Comparison of ENCODE assay signal across 6 fruit fly cellular contexts in genomic region chrX:15333066-15333874, dm6.
TF ChIP-seq lines count a peak whose summit lies in the region.

Gene CG9114 (minus strand): TSS chrX:15333154.
Gene HDAC6 (plus strand): TSS chrX:15333310.

- TF ChIP-seq CTCF in whole organism, embryonic (GFP tag; optimal IDR thresholded peaks at IDR 0.05; lab: Kevin White, UChicago): no peak

TF ChIP-seq in whole organism, 6 proteins besides CTCF, POLR2A, EP300 and RAD21:
- TF ChIP-seq psq (optimal IDR thresholded peaks at IDR 0.05; lab: Kevin White, UChicago) (no peak), Dll (optimal IDR thresholded peaks at IDR 0.05; lab: Kevin White, UChicago) (peak; percentile 84), EcR (GFP tag; optimal IDR thresholded peaks at IDR 0.05; lab: Kevin White, UChicago) (no peak), CG8478 (optimal IDR thresholded peaks at IDR 0.05; lab: Kevin White, UChicago) (peak; percentile 1)

TF ChIP-seq in whole organism, adult, 20 proteins besides CTCF, POLR2A, EP300 and RAD21:
- TF ChIP-seq CG7101 (tag; optimal IDR thresholded peaks at IDR 0.05; lab: Kevin White, UChicago) (peak; percentile 14), CG33017 (tag; optimal IDR thresholded peaks at IDR 0.05; lab: Kevin White, UChicago) (no peak), CG1620 (GFP tag; optimal IDR thresholded peaks at IDR 0.05; lab: Kevin White, UChicago) (no peak), tj (GFP tag; optimal IDR thresholded peaks at IDR 0.05; lab: Kevin White, UChicago) (peak; percentile 37), pad (GFP tag; optimal IDR thresholded peaks at IDR 0.05; lab: Kevin White, UChicago) (peak; percentile 97), cic (GFP tag; optimal IDR thresholded peaks at IDR 0.05; lab: Kevin White, UChicago) (peak; percentile 78), ovo (GFP tag; optimal IDR thresholded peaks at IDR 0.05; lab: Kevin White, UChicago) (peak; percentile 76), cnc (optimal IDR thresholded peaks at IDR 0.05; lab: Kevin White, UChicago) (no peak), CG12768 (GFP tag; optimal IDR thresholded peaks at IDR 0.05; lab: Kevin White, UChicago) (peak; percentile 47), CG11617 (GFP tag; optimal IDR thresholded peaks at IDR 0.05; lab: Kevin White, UChicago) (peak; percentile 3), Clk (GFP tag; optimal IDR thresholded peaks at IDR 0.05; lab: Kevin White, UChicago) (no peak), Hr96 (GFP tag; optimal IDR thresholded peaks at IDR 0.05; lab: Kevin White, UChicago) (no peak), CG14711 (tag; optimal IDR thresholded peaks at IDR 0.05; lab: Kevin White, UChicago) (peak; percentile 20), Mnt (GFP tag; optimal IDR thresholded peaks at IDR 0.05; lab: Kevin White, UChicago) (peak; percentile 70), CG7045 (GFP tag; optimal IDR thresholded peaks at IDR 0.05; lab: Kevin White, UChicago) (peak; percentile 1)

TF ChIP-seq in whole organism, embryonic, 481 proteins besides CTCF, POLR2A, EP300 and RAD21 (continues in another document):
- TF ChIP-seq stwl (tag; optimal IDR thresholded peaks at IDR 0.05; lab: Kevin White, UChicago) (peak; percentile 38), wor (GFP tag; IDR thresholded peaks at IDR 0.05; lab: Robert Waterston, UW) (no peak), nom (GFP tag; optimal IDR thresholded peaks at IDR 0.05; lab: Kevin White, UChicago) (peak; percentile 29), Doc2 (GFP tag; IDR thresholded peaks at IDR 0.05; lab: Robert Waterston, UW) (no peak), toy (GFP tag; IDR thresholded peaks at IDR 0.05; lab: Robert Waterston, UW) (no peak), CG2116 (GFP tag; optimal IDR thresholded peaks at IDR 0.05; lab: Kevin White, UChicago) (peak; percentile 77), vvl (GFP tag; IDR thresholded peaks at IDR 0.05; lab: Robert Waterston, UW) (0 out of 2 replicates have a peak, but pooled peaks have one; percentile 12), CG18764 (GFP tag; optimal IDR thresholded peaks at IDR 0.05; lab: Kevin White, UChicago) (no peak), CG7839 (tag; optimal IDR thresholded peaks at IDR 0.05; lab: Kevin White, UChicago) (no peak), CG17186 (GFP tag; optimal IDR thresholded peaks at IDR 0.05; lab: Kevin White, UChicago) (peak; percentile 11), sr (GFP tag; IDR thresholded peaks at IDR 0.05; lab: Robert Waterston, UW) (peak; percentile 81), pfk (GFP tag; optimal IDR thresholded peaks at IDR 0.05; lab: Kevin White, UChicago) (no peak), ci (GFP tag; IDR thresholded peaks at IDR 0.05; lab: Robert Waterston, UW) (peak; percentile 64), D19A (tag; optimal IDR thresholded peaks at IDR 0.05; lab: Kevin White, UChicago) (no peak), chn (GFP tag; optimal IDR thresholded peaks at IDR 0.05; lab: Kevin White, UChicago) (peak; percentile 38), CG6254 (GFP tag; optimal IDR thresholded peaks at IDR 0.05; lab: Kevin White, UChicago) (no peak), otp (GFP tag; IDR thresholded peaks at IDR 0.05; lab: Robert Waterston, UW) (0 out of 3 replicates have a peak, but pooled peaks have one; percentile 27), klu (GFP tag; IDR thresholded peaks at IDR 0.05; lab: Robert Waterston, UW) (no peak)

TF ChIP-seq in whole organism, prepupa, 60 proteins besides CTCF, POLR2A, EP300 and RAD21 (continues in another document):
- peak; percentile 31 for TF ChIP-seq Lpt (GFP tag; optimal IDR thresholded peaks at IDR 0.05; lab: Kevin White, UChicago)
- peak; percentile 38; the same call in 1 of the 3 replicates for TF ChIP-seq eg (GFP tag; IDR thresholded peaks at IDR 0.05; lab: Robert Waterston, UW)
- no peak for TF ChIP-seq fd85E (GFP tag; optimal IDR thresholded peaks at IDR 0.05; lab: Kevin White, UChicago)
- TF ChIP-seq Sox102F (GFP tag; optimal IDR thresholded peaks at IDR 0.05; lab: Kevin White, UChicago): no peak
- TF ChIP-seq CG15336 (GFP tag; IDR thresholded peaks at IDR 0.05; lab: Robert Waterston, UW): no peak
- TF ChIP-seq net (GFP tag; optimal IDR thresholded peaks at IDR 0.05; lab: Kevin White, UChicago): peak; percentile 19
- no peak for TF ChIP-seq dac (GFP tag; optimal IDR thresholded peaks at IDR 0.05; lab: Kevin White, UChicago)
- TF ChIP-seq dsx (GFP tag; optimal IDR thresholded peaks at IDR 0.05; lab: Kevin White, UChicago; ENCODE audit: poor library complexity, severe bottlenecking): peak; percentile 51
- TF ChIP-seq svp (GFP tag; lab: Kevin White, UChicago): peak; percentile 84
- peak; percentile 10 for TF ChIP-seq lz (GFP tag; optimal IDR thresholded peaks at IDR 0.05; lab: Kevin White, UChicago)
- TF ChIP-seq topi (GFP tag; optimal IDR thresholded peaks at IDR 0.05; lab: Kevin White, UChicago): peak; percentile 12
- peak; percentile 3 to 9 for TF ChIP-seq ss (GFP tag; optimal IDR thresholded peaks at IDR 0.05; lab: Kevin White, UChicago)
- 0 out of 2 replicates have a peak, but pooled peaks have one; percentile 13 for TF ChIP-seq Gug (GFP tag; IDR thresholded peaks at IDR 0.05; lab: Robert Waterston, UW)
- TF ChIP-seq Sox14 (GFP tag; optimal IDR thresholded peaks at IDR 0.05; lab: Kevin White, UChicago): peak; percentile 35
- peak; percentile 27 for TF ChIP-seq CG3919 (GFP tag; optimal IDR thresholded peaks at IDR 0.05; lab: Kevin White, UChicago)
- no peak for TF ChIP-seq CG10669 (GFP tag; optimal IDR thresholded peaks at IDR 0.05; lab: Kevin White, UChicago)
- peak; percentile 15 for TF ChIP-seq esn (GFP tag; optimal IDR thresholded peaks at IDR 0.05; lab: Kevin White, UChicago)
- TF ChIP-seq Eip78C (GFP tag; lab: Kevin White, UChicago): peak; percentile 59
- peak; percentile 12 for TF ChIP-seq CG6792 (GFP tag; optimal IDR thresholded peaks at IDR 0.05; lab: Kevin White, UChicago)

TF ChIP-seq in whole organism, pupa, 21 proteins besides CTCF, POLR2A, EP300 and RAD21:
- TF ChIP-seq CG15710 (tag; optimal IDR thresholded peaks at IDR 0.05; lab: Kevin White, UChicago): peak; percentile 2
- no peak for TF ChIP-seq CG14655 (GFP tag; optimal IDR thresholded peaks at IDR 0.05; lab: Kevin White, UChicago)
- TF ChIP-seq Pif1A (GFP tag; optimal IDR thresholded peaks at IDR 0.05; lab: Kevin White, UChicago): no peak
- peak; percentile 32 for TF ChIP-seq CG13204 (GFP tag; optimal IDR thresholded peaks at IDR 0.05; lab: Kevin White, UChicago)
- TF ChIP-seq Snoo (tag; optimal IDR thresholded peaks at IDR 0.05; lab: Kevin White, UChicago): no peak
- no peak for TF ChIP-seq CG8159 (tag; optimal IDR thresholded peaks at IDR 0.05; lab: Kevin White, UChicago)
- TF ChIP-seq CG4496 (GFP tag; IDR thresholded peaks at IDR 0.05; lab: Robert Waterston, UW): peak; percentile 53; the same call in 2 of the 3 replicates
- TF ChIP-seq fd96Ca (GFP tag; IDR thresholded peaks at IDR 0.05; lab: Robert Waterston, UW): peak; percentile 48; the same call in 2 of the 3 replicates
- no peak for TF ChIP-seq CG10348 (GFP tag; IDR thresholded peaks at IDR 0.05; lab: Robert Waterston, UW)
- peak; percentile 32; the same call in 1 of the 2 replicates for TF ChIP-seq Ets98B (GFP tag; IDR thresholded peaks at IDR 0.05; lab: Robert Waterston, UW)
- TF ChIP-seq Pif1B (GFP tag; optimal IDR thresholded peaks at IDR 0.05; lab: Kevin White, UChicago): no peak
- peak; percentile 21 for TF ChIP-seq EcR (GFP tag; optimal IDR thresholded peaks at IDR 0.05; lab: Kevin White, UChicago)
- TF ChIP-seq CG9948 (tag; optimal IDR thresholded peaks at IDR 0.05; lab: Kevin White, UChicago): no peak
- TF ChIP-seq CG12605 (GFP tag; IDR thresholded peaks at IDR 0.05; lab: Robert Waterston, UW): peak; percentile 55
- TF ChIP-seq CG32121 (GFP tag; IDR thresholded peaks at IDR 0.05; lab: Robert Waterston, UW): peak; percentile 55

TF ChIP-seq in whole organism, wandering third instar larva, 38 proteins besides CTCF, POLR2A, EP300 and RAD21 (continues in another document):
- TF ChIP-seq Hr83 (GFP tag; optimal IDR thresholded peaks at IDR 0.05; lab: Kevin White, UChicago; ENCODE audit: poor library complexity, severe bottlenecking) (no peak), CrebA (GFP tag; optimal IDR thresholded peaks at IDR 0.05; lab: Kevin White, UChicago; ENCODE audit: borderline replicate concordance) (no peak), CG9705 (GFP tag; optimal IDR thresholded peaks at IDR 0.05; lab: Kevin White, UChicago) (no peak), Hr78 (GFP tag; optimal IDR thresholded peaks at IDR 0.05; lab: Kevin White, UChicago) (no peak), Sp1 (GFP tag; optimal IDR thresholded peaks at IDR 0.05; lab: Kevin White, UChicago) (peak; percentile 13), Abd-B (GFP tag; optimal IDR thresholded peaks at IDR 0.05; lab: Kevin White, UChicago) (no peak), Dfd (GFP tag; optimal IDR thresholded peaks at IDR 0.05; lab: Kevin White, UChicago) (no peak), HLH106 (tag; optimal IDR thresholded peaks at IDR 0.05; lab: Kevin White, UChicago) (peak; percentile 25), lola (GFP tag; optimal IDR thresholded peaks at IDR 0.05; lab: Kevin White, UChicago) (no peak), sv (GFP tag; optimal IDR thresholded peaks at IDR 0.05; lab: Kevin White, UChicago) (no peak), OdsH (GFP tag; optimal IDR thresholded peaks at IDR 0.05; lab: Kevin White, UChicago) (no peak), psq (GFP tag; optimal IDR thresholded peaks at IDR 0.05; lab: Kevin White, UChicago) (peak; percentile 32), rgr (GFP tag; optimal IDR thresholded peaks at IDR 0.05; lab: Kevin White, UChicago) (peak; percentile 13), woc (GFP tag; optimal IDR thresholded peaks at IDR 0.05; lab: Kevin White, UChicago) (peak; percentile 44), foxo (GFP tag; optimal IDR thresholded peaks at IDR 0.05; lab: Kevin White, UChicago) (peak in 1 of 2 experiments; percentile 61), Jra (GFP tag; optimal IDR thresholded peaks at IDR 0.05; lab: Kevin White, UChicago) (no peak), pan (optimal IDR thresholded peaks at IDR 0.05; lab: Kevin White, UChicago) (no peak), CG32264 (GFP tag; optimal IDR thresholded peaks at IDR 0.05; lab: Kevin White, UChicago) (no peak), N (GFP tag; optimal IDR thresholded peaks at IDR 0.05; lab: Kevin White, UChicago) (peak; percentile 11), h (GFP tag; optimal IDR thresholded peaks at IDR 0.05; lab: Kevin White, UChicago) (peak; percentile 24), Hnf4 (GFP tag; optimal IDR thresholded peaks at IDR 0.05; lab: Kevin White, UChicago) (no peak), tai (GFP tag; optimal IDR thresholded peaks at IDR 0.05; lab: Kevin White, UChicago) (no peak), usp (GFP tag; optimal IDR thresholded peaks at IDR 0.05; lab: Kevin White, UChicago) (no peak), dsf (GFP tag; optimal IDR thresholded peaks at IDR 0.05; lab: Kevin White, UChicago; ENCODE audit: borderline replicate concordance) (no peak), jim (GFP tag; optimal IDR thresholded peaks at IDR 0.05; lab: Kevin White, UChicago) (no peak), Vsx2 (GFP tag; optimal IDR thresholded peaks at IDR 0.05; lab: Kevin White, UChicago; ENCODE audit: partially characterized antibody) (peak; percentile 71), dl (GFP tag; optimal IDR thresholded peaks at IDR 0.05; lab: Kevin White, UChicago; ENCODE audit: insufficient read depth in 1 of 2, partially characterized antibody in 2 of 2) (no peak), Myc (optimal IDR thresholded peaks at IDR 0.05; lab: Kevin White, UChicago) (no peak)
